Fruit fly (Drosophila melanogaster) whole organism, prepupa: ENCODE data around the gene CG33493.

Source experiments
- CG10631 ChIP-seq: fragments of 200-800 bp; sonication (Bioruptor generic); optimal IDR thresholded peaks from 2 replicates; lab custom pipeline; 2016; ENCODE audit warnings: missing biosample characterization, missing genetic modification characterization
- CG10669 ChIP-seq: fragments of 200-800 bp; sonication (Bioruptor generic); optimal IDR thresholded peaks from 3 replicates; lab custom pipeline; 2018; ENCODE audit warnings: missing biosample characterization, mild to moderate bottlenecking, missing genetic modification characterization, moderate library complexity
- CG11294 ChIP-seq: fragments of 200-800 bp; sonication (Bioruptor generic); IDR thresholded peaks from 2 replicates; pipeline ENCODE4 v1.3.6; 2022; ENCODE audit warnings: missing biosample characterization, missing genetic modification characterization
- CG11902 ChIP-seq: fragments of 200-800 bp; sonication (Bioruptor generic); optimal IDR thresholded peaks from 3 replicates; lab custom pipeline; 2016; ENCODE audit warnings: missing biosample characterization, missing genetic modification characterization
- CG15336 ChIP-seq: fragments of 200-800 bp; sonication (Bioruptor generic); IDR thresholded peaks from 2 replicates; pipeline ENCODE4 v1.3.6; 2022; ENCODE audit warnings: missing biosample characterization, missing genetic modification characterization
- CG1621 ChIP-seq: fragments of 200-800 bp; sonication (Bioruptor generic); optimal IDR thresholded peaks from 3 replicates; lab custom pipeline; 2018; ENCODE audit warnings: missing biosample characterization, mild to moderate bottlenecking, missing genetic modification characterization
- CG3032 ChIP-seq: fragments of 200-800 bp; optimal IDR thresholded peaks from 2 replicates; lab custom pipeline; 2019; ENCODE audit warnings: missing biosample characterization, mild to moderate bottlenecking, missing genetic modification characterization, moderate library complexity
- CG31627 ChIP-seq: fragments of 200-800 bp; sonication (Bioruptor generic); optimal IDR thresholded peaks from 3 replicates; lab custom pipeline; 2016; ENCODE audit warnings: missing biosample characterization, missing genetic modification characterization
- CG32006 ChIP-seq: fragments of 200-800 bp; sonication (Bioruptor generic); optimal IDR thresholded peaks from 3 replicates; lab custom pipeline; 2017; ENCODE audit warnings: missing biosample characterization, mild to moderate bottlenecking, missing genetic modification characterization
- CG34406 ChIP-seq: fragments of 200-800 bp; sonication (Bioruptor generic); optimal IDR thresholded peaks from 3 replicates; lab custom pipeline; 2016; ENCODE audit warnings: missing biosample characterization, missing genetic modification characterization
- CG3919 ChIP-seq: fragments of 200-800 bp; sonication (Bioruptor generic); optimal IDR thresholded peaks from 3 replicates; lab custom pipeline; 2016; ENCODE audit warnings: missing biosample characterization, missing genetic modification characterization
- CG4318 ChIP-seq: fragments of 200-800 bp; sonication (Bioruptor generic); optimal IDR thresholded peaks from 3 replicates; lab custom pipeline; 2017; ENCODE audit warnings: missing biosample characterization, mild to moderate bottlenecking, missing genetic modification characterization
- CG6163 ChIP-seq: fragments of 200-800 bp; sonication (Bioruptor generic); IDR thresholded peaks from 3 replicates; pipeline ENCODE4 v1.3.6; 2022; ENCODE audit warnings: missing biosample characterization, missing genetic modification characterization
- CG6276 ChIP-seq: fragments of 200-800 bp; sonication (Bioruptor generic); optimal IDR thresholded peaks from 2 replicates; lab custom pipeline; 2017; ENCODE audit warnings: missing biosample characterization, mild to moderate bottlenecking, missing genetic modification characterization
- CG6792 ChIP-seq: fragments of 200-800 bp; sonication (Bioruptor generic); optimal IDR thresholded peaks from 3 replicates; lab custom pipeline; 2016; ENCODE audit warnings: missing biosample characterization, missing genetic modification characterization
- CG6808 ChIP-seq: fragments of 200-800 bp; sonication (Bioruptor generic); optimal IDR thresholded peaks from 3 replicates; lab custom pipeline; 2017; ENCODE audit warnings: missing biosample characterization, missing genetic modification characterization, mild to moderate bottlenecking, moderate library complexity, missing genetic modification reagents
- CG6854 ChIP-seq: fragments of 200-800 bp; sonication (Bioruptor generic); optimal IDR thresholded peaks from 2 replicates; lab custom pipeline; 2017; ENCODE audit warnings: missing biosample characterization, mild to moderate bottlenecking, missing genetic modification characterization
- CG8119 ChIP-seq: fragments of 200-800 bp; sonication (Bioruptor generic); IDR thresholded peaks from 3 replicates; pipeline ENCODE4 v1.3.6; 2022; ENCODE audit warnings: missing biosample characterization, missing genetic modification characterization
- CG9139 ChIP-seq: fragments of 200-800 bp; sonication (Bioruptor generic); optimal IDR thresholded peaks from 3 replicates; lab custom pipeline; 2017; ENCODE audit warnings: missing biosample characterization, mild to moderate bottlenecking, missing genetic modification characterization
- Eip75B ChIP-seq: fragments of 200-800 bp; sonication (Bioruptor generic); optimal IDR thresholded peaks from 3 replicates; lab custom pipeline; 2016; ENCODE audit warnings: missing biosample characterization, missing genetic modification characterization
- Eip78C ChIP-seq: fragments of 200-800 bp; sonication (Bioruptor generic); peaks from one replicate; lab custom pipeline; 2016; ENCODE audit warnings: missing biosample characterization, missing genetic modification characterization
- Eip93F ChIP-seq: fragments of 200-800 bp; sonication (Bioruptor generic); optimal IDR thresholded peaks from 2 replicates; lab custom pipeline; 2016; ENCODE audit warnings: missing biosample characterization, mild to moderate bottlenecking, missing genetic modification characterization
- Ets96B ChIP-seq: fragments of 200-800 bp; optimal IDR thresholded peaks from 2 replicates; lab custom pipeline; 2019; ENCODE audit warnings: missing biosample characterization, mild to moderate bottlenecking, missing genetic modification characterization, moderate library complexity
- Gug ChIP-seq: fragments of 200-800 bp; sonication (Bioruptor generic); IDR thresholded peaks from 2 replicates; pipeline ENCODE4 v1.3.6; 2022; ENCODE audit warnings: missing biosample characterization, missing genetic modification characterization
- Hr39 ChIP-seq: fragments of 200-800 bp; sonication (Bioruptor generic); optimal IDR thresholded peaks from 2 replicates; lab custom pipeline; 2016; ENCODE audit warnings: missing biosample characterization, missing genetic modification characterization
- Met ChIP-seq: fragments of 200-800 bp; sonication (Bioruptor generic); optimal IDR thresholded peaks from 3 replicates; lab custom pipeline; 2016; ENCODE audit warnings: missing biosample characterization, missing genetic modification characterization
- OdsH ChIP-seq: fragments of 200-800 bp; sonication (Bioruptor generic); optimal IDR thresholded peaks from 3 replicates; lab custom pipeline; 2016; ENCODE audit warnings: missing biosample characterization, missing genetic modification characterization
- Smox ChIP-seq: fragments of 200-800 bp; sonication (Bioruptor generic); optimal IDR thresholded peaks from 3 replicates; lab custom pipeline; 2016; ENCODE audit warnings: missing biosample characterization, missing genetic modification characterization
- Sox102F ChIP-seq: fragments of 200-800 bp; sonication (Bioruptor generic); optimal IDR thresholded peaks from 2 replicates; lab custom pipeline; 2016; ENCODE audit warnings: missing biosample characterization, mild to moderate bottlenecking, missing genetic modification characterization
- Sox14 ChIP-seq: fragments of 200-800 bp; sonication (Bioruptor generic); optimal IDR thresholded peaks from 3 replicates; lab custom pipeline; 2016; ENCODE audit warnings: missing biosample characterization, missing genetic modification characterization
- Sox15 ChIP-seq: fragments of 200-800 bp; sonication (Bioruptor generic); optimal IDR thresholded peaks from 3 replicates; lab custom pipeline; 2016; ENCODE audit warnings: missing biosample characterization, missing genetic modification characterization
- cyc ChIP-seq: fragments of 200-800 bp; sonication (Bioruptor generic); optimal IDR thresholded peaks from 3 replicates; lab custom pipeline; 2016; ENCODE audit warnings: missing biosample characterization, missing genetic modification characterization
- dsx ChIP-seq: fragments of 200-800 bp; optimal IDR thresholded peaks from 3 replicates; lab custom pipeline; 2019; ENCODE audit warnings: missing biosample characterization, mild to moderate bottlenecking, missing genetic modification characterization, moderate library complexity; ENCODE audit not compliant: poor library complexity, severe bottlenecking
- eg ChIP-seq: fragments of 200-800 bp; sonication (Bioruptor generic); IDR thresholded peaks from 3 replicates; pipeline ENCODE4 v1.3.6; 2022; ENCODE audit warnings: missing biosample characterization, missing genetic modification characterization
- fd59A ChIP-seq: fragments of 200-800 bp; sonication (Bioruptor generic); optimal IDR thresholded peaks from 2 replicates; lab custom pipeline; 2017; ENCODE audit warnings: missing biosample characterization, mild to moderate bottlenecking, missing genetic modification characterization, missing genetic modification reagents
- fkh ChIP-seq: fragments of 200-800 bp; sonication (Bioruptor generic); optimal IDR thresholded peaks from 3 replicates; lab custom pipeline; 2017; ENCODE audit warnings: missing biosample characterization, mild to moderate bottlenecking, missing genetic modification characterization, moderate library complexity
- pdm3 ChIP-seq: fragments of 200-800 bp; sonication (Bioruptor generic); optimal IDR thresholded peaks from 3 replicates; lab custom pipeline; 2016; ENCODE audit warnings: missing biosample characterization, missing genetic modification characterization
- salr ChIP-seq, 2 experiments: fragments of 200-800 bp; sonication (Bioruptor generic); optimal IDR thresholded peaks; 3 replicates each; lab custom pipeline; 2016 to 2018; ENCODE audit warnings: missing biosample characterization in 2 of 2, missing genetic modification characterization in 2 of 2, mild to moderate bottlenecking in 1 of 2
- spab ChIP-seq: fragments of 200-800 bp; sonication (Bioruptor generic); optimal IDR thresholded peaks from 2 replicates; lab custom pipeline; 2017; ENCODE audit warnings: missing biosample characterization, mild to moderate bottlenecking, missing genetic modification characterization, missing genetic modification reagents
- ss ChIP-seq, 2 experiments: fragments of 200-800 bp; sonication (Bioruptor generic); optimal IDR thresholded peaks; 2 replicates in 1 of 2; 3 replicates in 1 of 2; lab custom pipeline; 2017 to 2018; ENCODE audit warnings: mild to moderate bottlenecking in 2 of 2, missing biosample characterization in 2 of 2, missing genetic modification characterization in 2 of 2, moderate library complexity in 1 of 2
- svp ChIP-seq: fragments of 200-800 bp; sonication (Bioruptor generic); peaks from one replicate; lab custom pipeline; 2016; ENCODE audit warnings: missing biosample characterization, missing genetic modification characterization
- topi ChIP-seq: fragments of 200-800 bp; sonication (Bioruptor generic); optimal IDR thresholded peaks from 3 replicates; lab custom pipeline; 2016; ENCODE audit warnings: missing biosample characterization, missing genetic modification characterization
- vri ChIP-seq: fragments of 200-800 bp; sonication (Bioruptor generic); optimal IDR thresholded peaks from 3 replicates; lab custom pipeline; 2016; ENCODE audit warnings: missing biosample characterization, mild to moderate bottlenecking, missing genetic modification characterization

Gene CG33493

dm6 chr3L:10738347-10739108, 45.6 kb upstream of the CG33493 start (continued):
- TF ChIP-seq dsx: peak; percentile 79
- TF ChIP-seq ss (GFP tag; optimal IDR thresholded peaks at IDR 0.05; lab: Kevin White, UChicago): peak; percentile 59 to 74
- no peak for TF ChIP-seq Eip93F (GFP tag; lab: Kevin White, UChicago)
- peak; percentile 62 for TF ChIP-seq CG11294 (GFP tag; lab: Robert Waterston, UW)
- TF ChIP-seq pdm3 (GFP tag; lab: Kevin White, UChicago): peak; percentile 65
- peak; percentile 51 for TF ChIP-seq cyc (GFP tag; lab: Kevin White, UChicago)
- peak; percentile 22 for TF ChIP-seq CG6792 (GFP tag; lab: Kevin White, UChicago)
- TF ChIP-seq CG10669 (GFP tag; lab: Kevin White, UChicago): peak; percentile 58
- TF ChIP-seq fd59A: peak; percentile 24

- TF ChIP-seq Smox (no peak), vri (peak; percentile 42), OdsH (GFP tag; lab: Kevin White, UChicago) (no peak), cyc (GFP tag; lab: Kevin White, UChicago) (no peak), spab (GFP tag; lab: Kevin White, UChicago) (peak; percentile 36), Sox15 (GFP tag; lab: Kevin White, UChicago) (no peak), Ets96B (tag; lab: Kevin White, UChicago) (peak; percentile 18), Gug (peak; percentile 39; the same call in 1 of the 2 replicates), CG34406 (GFP tag; lab: Kevin White, UChicago) (no peak), eg (GFP tag; lab: Robert Waterston, UW) (peak; percentile 72), CG6163 (peak; percentile 47; the same call in 2 of the 3 replicates), CG31627 (no peak), CG10631 (peak; percentile 3), Sox102F (GFP tag; lab: Kevin White, UChicago) (peak; percentile 18), CG9139 (peak; percentile 64), CG6276 (GFP tag; lab: Kevin White, UChicago) (no peak), CG3032 (tag; lab: Kevin White, UChicago) (no peak), CG1621 (tag; lab: Kevin White, UChicago) (no peak), Hr39 (GFP tag; lab: Kevin White, UChicago) (no peak), Eip75B (GFP tag; lab: Kevin White, UChicago) (peak; percentile 17), CG8119 (GFP tag; lab: Robert Waterston, UW) (peak; percentile 49; the same call in 1 of the 3 replicates), CG15336 (0 out of 2 replicates have a peak, but pooled peaks have one; percentile 12), CG4318 (no peak), Sox14 (GFP tag; lab: Kevin White, UChicago) (peak; percentile 48), salr (GFP tag; optimal IDR thresholded peaks at IDR 0.05; lab: Kevin White, UChicago) (peak; percentile 19 to 20), CG6808 (peak; percentile 73), ss (GFP tag; optimal IDR thresholded peaks at IDR 0.05; lab: Kevin White, UChicago) (peak; percentile 77 to 78), svp (GFP tag; lab: Kevin White, UChicago) (peak; percentile 94), CG3919 (GFP tag; lab: Kevin White, UChicago) (peak; percentile 7), CG11902 (GFP tag; lab: Kevin White, UChicago) (no peak), Eip78C (peak; percentile 53), fd59A (peak; percentile 31), dsx (peak; percentile 63), CG10669 (GFP tag; lab: Kevin White, UChicago) (peak; percentile 14), fkh (GFP tag; lab: Kevin White, UChicago) (peak; percentile 98), topi (GFP tag; lab: Kevin White, UChicago) (peak; percentile 15), Met (GFP tag; lab: Kevin White, UChicago) (peak; percentile 11), CG6854 (GFP tag; lab: Kevin White, UChicago) (peak; percentile 81), CG32006 (GFP tag; lab: Kevin White, UChicago) (no peak)
Measured at dm6 chr3L:10737123-10737709, 44.2 kb upstream of the CG33493 start.
